Fruit fly (Drosophila melanogaster) whole organism, embryonic: ENCODE data around the gene grass.

Experiments used
- CG11504 ChIP-seq: fragments of 200-800 bp; sonication (Bioruptor generic); optimal IDR thresholded peaks from 3 replicates; lab custom pipeline; 2019; ENCODE audit warnings: missing biosample characterization, mild to moderate bottlenecking, missing genetic modification characterization, moderate library complexity
- CG11695 ChIP-seq: fragments of 200-800 bp; sonication (Bioruptor generic); IDR thresholded peaks from 3 replicates; pipeline ENCODE4 v1.3.6; 2022; ENCODE audit warnings: missing biosample characterization, missing genetic modification characterization
- CG12104 ChIP-seq: fragments of 200-800 bp; sonication (Bioruptor generic); optimal IDR thresholded peaks from 3 replicates; lab custom pipeline; 2016; ENCODE audit warnings: missing biosample characterization, missing genetic modification characterization
- CG12155 ChIP-seq: fragments of 200-800 bp; sonication (Bioruptor generic); optimal IDR thresholded peaks from 3 replicates; lab custom pipeline; 2016; ENCODE audit warnings: missing biosample characterization, missing genetic modification characterization
- CG15479 ChIP-seq: fragments of 200-800 bp; sonication (Bioruptor generic); optimal IDR thresholded peaks from 3 replicates; lab custom pipeline; 2019; ENCODE audit warnings: missing biosample characterization, mild to moderate bottlenecking, missing genetic modification characterization, moderate library complexity
- CG15514 ChIP-seq: fragments of 200-800 bp; sonication (Bioruptor generic); optimal IDR thresholded peaks from 3 replicates; lab custom pipeline; 2017; ENCODE audit warnings: missing biosample characterization, missing genetic modification characterization, mild to moderate bottlenecking, moderate library complexity, missing genetic modification reagents
- CG17802 ChIP-seq: fragments of 200-800 bp; sonication (Bioruptor generic); optimal IDR thresholded peaks from 2 replicates; lab custom pipeline; 2018; ENCODE audit warnings: missing biosample characterization, mild to moderate bottlenecking, missing genetic modification characterization, moderate library complexity
- CG2120 ChIP-seq: fragments of 200-800 bp; sonication (Bioruptor generic); optimal IDR thresholded peaks from 3 replicates; lab custom pipeline; 2016; ENCODE audit warnings: missing biosample characterization, missing genetic modification characterization
- CG2889 ChIP-seq: fragments of 200-800 bp; sonication (Bioruptor generic); IDR thresholded peaks from 3 replicates; pipeline ENCODE4 v1.3.6; 2022; ENCODE audit warnings: missing biosample characterization, missing genetic modification characterization
- CG6683 ChIP-seq: fragments of 200-800 bp; sonication (Bioruptor generic); optimal IDR thresholded peaks from 2 replicates; lab custom pipeline; 2017; ENCODE audit warnings: missing biosample characterization, mild to moderate bottlenecking, missing genetic modification characterization, missing genetic modification reagents
- CG8281 ChIP-seq: fragments of 200-800 bp; sonication (Bioruptor generic); optimal IDR thresholded peaks from 2 replicates; lab custom pipeline; 2018; ENCODE audit warnings: missing biosample characterization, mild to moderate bottlenecking, missing genetic modification characterization, moderate library complexity
- CG9215 ChIP-seq: fragments of 200-800 bp; sonication (Bioruptor generic); IDR thresholded peaks from 2 replicates; pipeline ENCODE4 v1.3.6; 2022; ENCODE audit warnings: missing biosample characterization, missing genetic modification characterization
- CrebB ChIP-seq: fragments of 200-800 bp; sonication (Bioruptor generic); optimal IDR thresholded peaks from 3 replicates; lab custom pipeline; 2018; ENCODE audit warnings: missing biosample characterization, mild to moderate bottlenecking, missing genetic modification characterization
- D ChIP-seq, 2 experiments: fragments of 200-800 bp in 1 of 2; fragments of >200 bp in 1 of 2; sonication (Bioruptor generic) in 1 of 2; optimal IDR thresholded peaks; 2 replicates in 1 of 2; 3 replicates in 1 of 2; lab custom pipeline; 2017; ENCODE audit warnings: mild to moderate bottlenecking in 1 of 2, missing biosample characterization in 1 of 2, missing genetic modification characterization in 1 of 2, missing genetic modification reagents in 1 of 2
- Doc3 ChIP-seq: fragments of 200-800 bp; sonication (Bioruptor generic); IDR thresholded peaks from 3 replicates; pipeline ENCODE4 v1.3.6; 2022; ENCODE audit warnings: missing biosample characterization, missing genetic modification characterization; ENCODE audit not compliant: partially characterized antibody
- Eip74EF ChIP-seq, 2 experiments: fragments of 200-800 bp in 1 of 2; fragments of >200 bp in 1 of 2; sonication (Bioruptor generic) in 1 of 2; optimal IDR thresholded peaks; 2 replicates each; lab custom pipeline; 2017 to 2019; ENCODE audit warnings: missing biosample characterization in 2 of 2, missing genetic modification characterization in 2 of 2, mild to moderate bottlenecking in 1 of 2, moderate library complexity in 1 of 2
- Fer1 ChIP-seq: fragments of 200-800 bp; sonication (Bioruptor generic); optimal IDR thresholded peaks from 2 replicates; lab custom pipeline; 2017; ENCODE audit warnings: missing biosample characterization, mild to moderate bottlenecking, missing genetic modification characterization
- HHEX ChIP-seq: fragments of 200-800 bp; sonication (Bioruptor generic); optimal IDR thresholded peaks from 3 replicates; lab custom pipeline; 2017; ENCODE audit warnings: missing biosample characterization, mild to moderate bottlenecking, missing genetic modification characterization, missing genetic modification reagents
- HLH54F ChIP-seq: fragments of 200-800 bp; sonication (Bioruptor generic); optimal IDR thresholded peaks from 3 replicates; lab custom pipeline; 2016; ENCODE audit warnings: missing biosample characterization, missing genetic modification characterization
- HLHmδ ChIP-seq: fragments of 200-800 bp; sonication (Bioruptor generic); optimal IDR thresholded peaks from 2 replicates; lab custom pipeline; 2018; ENCODE audit warnings: missing biosample characterization, mild to moderate bottlenecking, missing genetic modification characterization, moderate library complexity
- HmgZ ChIP-seq: fragments of 200-800 bp; sonication (Bioruptor generic); optimal IDR thresholded peaks from 2 replicates; lab custom pipeline; 2018; ENCODE audit warnings: missing biosample characterization, mild to moderate bottlenecking, missing genetic modification characterization
- Lim3 ChIP-seq: fragments of 200-800 bp; sonication (Bioruptor generic); IDR thresholded peaks from 2 replicates; pipeline ENCODE4 v1.3.6; 2022; ENCODE audit warnings: missing biosample characterization, missing genetic modification characterization
- Lpt ChIP-seq: fragments of >200 bp; optimal IDR thresholded peaks from 2 replicates; lab custom pipeline; 2018; ENCODE audit warnings: missing biosample characterization, missing genetic modification characterization
- MESR4 ChIP-seq: fragments of 200-800 bp; sonication (Bioruptor generic); optimal IDR thresholded peaks from 2 replicates; lab custom pipeline; 2018; ENCODE audit warnings: missing biosample characterization, mild to moderate bottlenecking, missing genetic modification characterization, moderate library complexity
- Max ChIP-seq: fragments of 200-800 bp; sonication (Bioruptor generic); optimal IDR thresholded peaks from 2 replicates; lab custom pipeline; 2016; ENCODE audit warnings: missing biosample characterization, mild to moderate bottlenecking, missing genetic modification characterization
- Meics ChIP-seq: fragments of 200-800 bp; sonication (Bioruptor generic); optimal IDR thresholded peaks from 2 replicates; lab custom pipeline; 2017; ENCODE audit warnings: missing biosample characterization, mild to moderate bottlenecking, missing genetic modification characterization
- Sox102F ChIP-seq: fragments of 200-800 bp; sonication (Bioruptor generic); optimal IDR thresholded peaks from 2 replicates; lab custom pipeline; 2018; ENCODE audit warnings: missing biosample characterization, mild to moderate bottlenecking, missing genetic modification characterization, moderate library complexity
- Xbp1 ChIP-seq: fragments of 200-800 bp; sonication (Bioruptor generic); optimal IDR thresholded peaks from 3 replicates; lab custom pipeline; 2016; ENCODE audit warnings: missing biosample characterization, mild to moderate bottlenecking, missing genetic modification characterization
- YL-1 ChIP-seq: fragments of 200-800 bp; sonication (Bioruptor generic); optimal IDR thresholded peaks from 3 replicates; lab custom pipeline; 2017; ENCODE audit warnings: missing biosample characterization, mild to moderate bottlenecking, missing genetic modification characterization
- az2 ChIP-seq: fragments of 200-800 bp; sonication (Bioruptor generic); optimal IDR thresholded peaks from 3 replicates; lab custom pipeline; 2016; ENCODE audit warnings: missing biosample characterization, missing genetic modification characterization
- da ChIP-seq: fragments of 200-800 bp; sonication (Bioruptor generic); optimal IDR thresholded peaks from 2 replicates; lab custom pipeline; 2016; ENCODE audit warnings: missing biosample characterization, missing genetic modification characterization
- dati ChIP-seq: fragments of 200-800 bp; sonication (Bioruptor generic); IDR thresholded peaks from 2 replicates; pipeline ENCODE4 v1.3.6; 2022; ENCODE audit warnings: missing biosample characterization, missing genetic modification characterization
- dimm ChIP-seq: fragments of 200-800 bp; sonication (Bioruptor generic); IDR thresholded peaks from 2 replicates; pipeline ENCODE4 v1.3.6; 2022; ENCODE audit warnings: missing biosample characterization, missing genetic modification characterization
- gce ChIP-seq: fragments of 200-800 bp; sonication (Bioruptor generic); IDR thresholded peaks from 3 replicates; pipeline ENCODE4 v1.3.6; 2022; ENCODE audit warnings: missing biosample characterization, missing genetic modification characterization
- gro ChIP-seq: fragments of 200-800 bp; sonication (Bioruptor generic); optimal IDR thresholded peaks from 2 replicates; lab custom pipeline; 2016; ENCODE audit warnings: missing biosample characterization, missing genetic modification characterization
- jing ChIP-seq: fragments of 200-800 bp; sonication (Bioruptor generic); optimal IDR thresholded peaks from 2 replicates; lab custom pipeline; 2018; ENCODE audit warnings: missing biosample characterization, mild to moderate bottlenecking, missing genetic modification characterization
- knrl ChIP-seq: fragments of 200-800 bp; sonication (Bioruptor generic); IDR thresholded peaks from 3 replicates; pipeline ENCODE4 v1.3.6; 2022; ENCODE audit warnings: missing biosample characterization, missing genetic modification characterization; ENCODE audit not compliant: partially characterized antibody
- mirr ChIP-seq: fragments of 200-800 bp; sonication (Bioruptor generic); optimal IDR thresholded peaks from 3 replicates; lab custom pipeline; 2018; ENCODE audit warnings: missing biosample characterization, mild to moderate bottlenecking, missing genetic modification characterization
- onecut ChIP-seq: fragments of 200-800 bp; sonication (Bioruptor generic); IDR thresholded peaks from 2 replicates; pipeline ENCODE4 v1.3.6; 2022; ENCODE audit warnings: missing biosample characterization, missing genetic modification characterization
- prd ChIP-seq, 3 experiments: fragments of >200 bp in 2 of 3; fragments of 200-800 bp in 1 of 3; sonication (Bioruptor generic) in 1 of 3; optimal IDR thresholded peaks in 2 of 3; IDR thresholded peaks in 1 of 3; 2 replicates in 2 of 3; 3 replicates in 1 of 3; pipeline versions ENCODE4 v1.3.6 to Lab custom; 2017 to 2022; ENCODE audit warnings: missing biosample characterization in 1 of 3, missing genetic modification characterization in 1 of 3
- sd ChIP-seq: fragments of 200-800 bp; sonication (Bioruptor generic); optimal IDR thresholded peaks from 3 replicates; lab custom pipeline; 2018; ENCODE audit warnings: missing biosample characterization, mild to moderate bottlenecking, missing genetic modification characterization, moderate library complexity
- slou ChIP-seq: fragments of 200-800 bp; sonication (Bioruptor generic); optimal IDR thresholded peaks from 3 replicates; lab custom pipeline; 2016; ENCODE audit warnings: missing biosample characterization, missing genetic modification characterization
- tll ChIP-seq, 2 experiments: fragments of 200-800 bp in 1 of 2; fragments of >200 bp in 1 of 2; sonication (Bioruptor generic) in 1 of 2; optimal IDR thresholded peaks; 2 replicates each; lab custom pipeline; 2017 to 2019; ENCODE audit warnings: missing biosample characterization in 2 of 2, missing genetic modification characterization in 2 of 2, mild to moderate bottlenecking in 1 of 2, moderate library complexity in 1 of 2
- twi ChIP-seq: fragments of 200-800 bp; optimal IDR thresholded peaks from 2 replicates; lab custom pipeline; 2019; ENCODE audit warnings: missing biosample characterization, mild to moderate bottlenecking, missing genetic modification characterization, moderate library complexity
- wek ChIP-seq: fragments of 200-800 bp; sonication (Bioruptor generic); optimal IDR thresholded peaks from 3 replicates; lab custom pipeline; 2018; ENCODE audit warnings: missing biosample characterization, mild to moderate bottlenecking, missing genetic modification characterization, moderate library complexity
- zf30C ChIP-seq: fragments of 200-800 bp; sonication (Bioruptor generic); optimal IDR thresholded peaks from 3 replicates; lab custom pipeline; 2018; ENCODE audit warnings: missing biosample characterization, mild to moderate bottlenecking, missing genetic modification characterization

The grass gene

dm6 chr3R:27135692-27136641 is 21.8 kb upstream of the grass start (continued):
- peak; percentile 41 for TF ChIP-seq CG15514 (GFP tag; lab: Kevin White, UChicago)
- TF ChIP-seq Meics (GFP tag; lab: Kevin White, UChicago) = peak; percentile 24
- peak; percentile 60 for TF ChIP-seq CG15479 (GFP tag; lab: Kevin White, UChicago)
- no peak for TF ChIP-seq CG2889 (GFP tag; lab: Robert Waterston, UW)
- no peak for TF ChIP-seq gro
- no peak for TF ChIP-seq CG9215 (GFP tag; lab: Robert Waterston, UW)
- TF ChIP-seq CG12155 = peak; percentile 16
- no peak for TF ChIP-seq sd
- peak; percentile 69 for TF ChIP-seq HHEX
- peak; percentile 41 for TF ChIP-seq CG12104 (GFP tag; lab: Kevin White, UChicago)
- TF ChIP-seq twi (tag; lab: Kevin White, UChicago) = peak; percentile 53
- TF ChIP-seq dimm (GFP tag; lab: Robert Waterston, UW) = no peak
- no peak for TF ChIP-seq D (optimal IDR thresholded peaks at IDR 0.05; lab: Kevin White, UChicago)
- peak; percentile 80 for TF ChIP-seq D (GFP tag; optimal IDR thresholded peaks at IDR 0.05; lab: Kevin White, UChicago)
- TF ChIP-seq jing = peak; percentile 40
- TF ChIP-seq Fer1 (GFP tag; lab: Kevin White, UChicago) = peak; percentile 7
- TF ChIP-seq CG11504 = peak; percentile 53
- peak; percentile 73 for TF ChIP-seq onecut (GFP tag; lab: Robert Waterston, UW)
- no peak for TF ChIP-seq Lpt (GFP tag; lab: Kevin White, UChicago)
- TF ChIP-seq CG2120 (GFP tag; lab: Kevin White, UChicago) = no peak
- TF ChIP-seq Max (GFP tag; lab: Kevin White, UChicago) = peak; percentile 49
- TF ChIP-seq HLH54F (GFP tag; lab: Kevin White, UChicago) = no peak
- peak; percentile 42 for TF ChIP-seq CG6683 (GFP tag; lab: Kevin White, UChicago)
- TF ChIP-seq dati = no peak
- peak; percentile 62 for TF ChIP-seq YL-1 (GFP tag; lab: Kevin White, UChicago)
- peak; percentile 35 for TF ChIP-seq az2
- peak; percentile 67 for TF ChIP-seq CG8281
- TF ChIP-seq CrebB (tag; lab: Kevin White, UChicago) = peak; percentile 76
- TF ChIP-seq MESR4 = peak; percentile 1
- TF ChIP-seq slou (GFP tag; lab: Kevin White, UChicago) = peak; percentile 35
- TF ChIP-seq da = no peak
- TF ChIP-seq zf30C (GFP tag; lab: Kevin White, UChicago) = no peak
- no peak for TF ChIP-seq Doc3 (GFP tag; lab: Robert Waterston, UW)
- no peak for TF ChIP-seq HLHmδ
- no peak for TF ChIP-seq prd (optimal IDR thresholded peaks at IDR 0.05; lab: Kevin White, UChicago)
- peak; percentile 60 for TF ChIP-seq prd (GFP tag; IDR thresholded peaks at IDR 0.05; lab: Robert Waterston, UW)
- TF ChIP-seq HmgZ (tag; lab: Kevin White, UChicago) = peak; percentile 43
- TF ChIP-seq Xbp1 = peak; percentile 24
- peak; percentile 12 for TF ChIP-seq CG17802 (tag; lab: Kevin White, UChicago)
- TF ChIP-seq mirr (GFP tag; lab: Kevin White, UChicago) = peak; percentile 4
- TF ChIP-seq Sox102F (GFP tag; lab: Kevin White, UChicago) = peak; percentile 62
- no peak for TF ChIP-seq gce
- peak in 1 of 2 experiments; percentile 73 for TF ChIP-seq Eip74EF (GFP tag; optimal IDR thresholded peaks at IDR 0.05; lab: Kevin White, UChicago)
- peak; percentile 75 for TF ChIP-seq wek (GFP tag; lab: Kevin White, UChicago)
- no peak for TF ChIP-seq Lim3 (GFP tag; lab: Robert Waterston, UW)
- peak in 1 of 2 experiments; percentile 42 for TF ChIP-seq tll (GFP tag; optimal IDR thresholded peaks at IDR 0.05; lab: Kevin White, UChicago)
- 0 out of 3 replicates have a peak, but pooled peaks have one; percentile 24 for TF ChIP-seq CG11695 (GFP tag; lab: Robert Waterston, UW)
- no peak for TF ChIP-seq knrl
